Worm (Caenorhabditis elegans) whole organism, young adult: ENCODE results near the gene ckc-1.

Experiments
- C06A6.2 ChIP-seq: fragments of 200-800 bp; sonication (Bioruptor generic); conservative IDR thresholded peaks from 2 replicates; pipeline ENCODE4 v1.3.6; 2022; ENCODE audit warnings: missing genetic modification characterization, missing compliant biosample characterization
- F39B2.1 ChIP-seq: fragments of 200-800 bp; sonication (Bioruptor generic); IDR thresholded peaks from 2 replicates; pipeline ENCODE4 v1.3.6; 2022; ENCODE audit warnings: missing genetic modification reagents, missing genetic modification characterization, missing compliant biosample characterization
- cebp-2 ChIP-seq: fragments of 200-800 bp; sonication (Bioruptor generic); IDR thresholded peaks from 2 replicates; pipeline ENCODE4 v1.3.6; 2022; ENCODE audit warnings: missing genetic modification characterization, missing compliant biosample characterization
- dpl-1 ChIP-seq: fragments of 150-350 bp; optimal IDR thresholded peaks from 2 replicates; lab custom pipeline; 2014; ENCODE audit warnings: missing biosample characterization, missing genetic modification reagents, missing genetic modification characterization
- efl-1 ChIP-seq: fragments of 150-350 bp; optimal IDR thresholded peaks from 2 replicates; lab custom pipeline; 2014; ENCODE audit warnings: missing biosample characterization, missing genetic modification reagents, missing genetic modification characterization
- egl-18 ChIP-seq: fragments of 200-800 bp; sonication (Bioruptor generic); IDR thresholded peaks from 2 replicates; pipeline ENCODE4 v1.3.6; 2022; ENCODE audit warnings: missing genetic modification reagents, missing genetic modification characterization, missing compliant biosample characterization
- hlh-26 ChIP-seq: fragments of 200-800 bp; sonication (Bioruptor generic); conservative IDR thresholded peaks from 2 replicates; pipeline ENCODE4 v1.3.6; 2022; ENCODE audit warnings: missing genetic modification reagents, missing genetic modification characterization, missing compliant biosample characterization
- lin-40 ChIP-seq: sonication (generic microtip); optimal IDR thresholded peaks from 2 replicates; lab custom pipeline; 2016; ENCODE audit warnings: missing genetic modification characterization, mild to moderate bottlenecking, missing compliant biosample characterization, missing genotype, missing genetic modification reagents
- nhr-90 ChIP-seq: sonication (generic microtip); optimal IDR thresholded peaks from 2 replicates; lab custom pipeline; 2016; ENCODE audit warnings: missing genotype, mild to moderate bottlenecking, missing genetic modification characterization, missing compliant biosample characterization
- snpc-4 ChIP-seq, 5 experiments: fragments of 150-350 bp in 1 of 5; sonication (generic microtip) in 4 of 5; optimal IDR thresholded peaks; 2 replicates each; lab custom pipeline; 2014 to 2018; ENCODE audit warnings: missing genetic modification characterization in 5 of 5, missing biosample characterization in 3 of 5, antibody characterized with exemption in 2 of 5, mild to moderate bottlenecking in 2 of 5, missing compliant biosample characterization in 2 of 5, missing genotype in 2 of 5, moderate library complexity in 2 of 5, missing genetic modification reagents in 1 of 5
- unc-62 ChIP-seq: fragments of 150-350 bp; optimal IDR thresholded peaks from 2 replicates; lab custom pipeline; 2014; ENCODE audit warnings: missing biosample characterization, missing genetic modification reagents, missing genetic modification characterization

DNA sequence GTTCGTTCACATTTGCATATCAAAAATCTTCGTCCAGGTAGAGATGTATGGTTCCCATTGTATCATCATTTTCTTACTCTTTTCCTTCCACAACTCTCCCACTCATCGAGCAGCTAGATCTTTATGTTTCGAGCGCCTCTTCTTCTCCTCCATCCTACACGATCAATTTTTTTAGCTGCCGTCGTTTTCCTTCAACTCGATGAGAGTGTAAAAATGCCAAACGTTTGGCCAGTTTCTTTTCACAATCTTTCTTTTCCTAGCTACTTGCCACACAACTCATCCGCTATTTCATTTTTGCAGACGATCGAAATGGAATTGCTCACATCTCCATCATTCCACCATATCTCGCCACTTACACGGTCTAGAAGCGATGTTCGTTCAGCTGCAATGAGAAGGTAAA is 25.1 kb downstream of the ckc-1 start, which contains the start of gene C18B2.3:
- TF ChIP-seq nhr-90 (tag; lab: Kevin White, UChicago) (no peak), egl-18 (GFP tag; lab: Robert Waterston, UW) (no peak), unc-62 (GFP tag; lab: Kevin White, UChicago) (no peak), dpl-1 (GFP tag; lab: Kevin White, UChicago) (no peak), snpc-4 (GFP tag; optimal IDR thresholded peaks at IDR 0.05; lab: Kevin White, UChicago) (no peak), snpc-4 (tag; optimal IDR thresholded peaks at IDR 0.05; lab: Kevin White, UChicago) (no peak), cebp-2 (GFP tag; lab: Robert Waterston, UW) (no peak), lin-40 (tag; lab: Kevin White, UChicago) (no peak), efl-1 (GFP tag; lab: Kevin White, UChicago) (no peak), hlh-26 (GFP tag; lab: Robert Waterston, UW) (no peak), F39B2.1 (GFP tag; lab: Robert Waterston, UW) (no peak), C06A6.2 (GFP tag; lab: Robert Waterston, UW) (no peak)
